Worm (Caenorhabditis elegans): Measurements from ENCODE around the gene E02C12.11.

- no peak for TF ChIP-seq snpc-4 (tag; optimal IDR thresholded peaks at IDR 0.05)
- TF ChIP-seq aly-2 (tag; optimal IDR thresholded peaks at IDR 0.05), result no peak
- no peak for TF ChIP-seq ama-1 (optimal IDR thresholded peaks at IDR 0.05)
- no peak for TF ChIP-seq pqm-1 (tag; optimal IDR thresholded peaks at IDR 0.05)
- TF ChIP-seq ceh-82 (tag; optimal IDR thresholded peaks at IDR 0.05), result no peak
Observed at ce11 chrV:9382538-9383328, 3.0 kb upstream of the E02C12.11 start.

Data from whole organism, L3 larva.